Worm (Caenorhabditis elegans) whole organism, L4 larva: Measurements from ENCODE around the gene dpy-13.

Source experiments
- F26F4.8 ChIP-seq: fragments of 200-800 bp; sonication (Bioruptor generic); conservative IDR thresholded peaks from 2 replicates; pipeline ENCODE4 v1.3.6; 2022; ENCODE audit warnings: missing genetic modification characterization, missing compliant biosample characterization
- F49E8.2 ChIP-seq: sonication (generic microtip); optimal IDR thresholded peaks from 2 replicates; lab custom pipeline; 2016; ENCODE audit warnings: missing compliant biosample characterization, mild to moderate bottlenecking, missing genetic modification characterization, borderline replicate concordance
- R02D3.7 ChIP-seq: fragments of 150-350 bp; sonication (generic microtip); optimal IDR thresholded peaks from 3 replicates; lab custom pipeline; 2014; ENCODE audit warnings: missing biosample characterization, missing genetic modification characterization
- T26A8.4 ChIP-seq: fragments of 200-800 bp; sonication (Bioruptor generic); IDR thresholded peaks from 2 replicates; pipeline ENCODE4 v1.3.6; 2022; ENCODE audit warnings: missing genetic modification characterization, missing compliant biosample characterization
- Y48G9A.11 ChIP-seq: fragments of 200-800 bp; sonication (Bioruptor generic); IDR thresholded peaks from 2 replicates; pipeline ENCODE4 v1.3.6; 2022; ENCODE audit warnings: missing genetic modification reagents, missing genetic modification characterization, missing compliant biosample characterization
- Y5F2A.4 ChIP-seq: fragments of 200-800 bp; sonication (Bioruptor generic); optimal IDR thresholded peaks from 2 replicates; lab custom pipeline; 2018; ENCODE audit warnings: mild to moderate bottlenecking, missing genetic modification characterization, missing compliant biosample characterization
- ZK337.2 ChIP-seq: fragments of 200-800 bp; sonication (Bioruptor generic); IDR thresholded peaks from 2 replicates; pipeline ENCODE4 v1.3.6; 2022; ENCODE audit warnings: missing genetic modification reagents, missing genetic modification characterization, missing compliant biosample characterization
- aha-1 ChIP-seq: fragments of 150-350 bp; peaks from one replicate; lab custom pipeline; 2014; ENCODE audit warnings: missing biosample characterization, missing genetic modification characterization
- arid-1 ChIP-seq: fragments of 200-800 bp; sonication (Bioruptor generic); conservative IDR thresholded peaks from 2 replicates; pipeline ENCODE4 v1.3.6; 2022; ENCODE audit warnings: missing genetic modification reagents, missing genetic modification characterization, missing compliant biosample characterization
- ceh-20 ChIP-seq: fragments of 200-800 bp; sonication (Bioruptor generic); IDR thresholded peaks from 2 replicates; pipeline ENCODE4 v1.3.6; 2022; ENCODE audit warnings: missing genetic modification reagents, missing genetic modification characterization, missing compliant biosample characterization
- ceh-62 ChIP-seq: sonication (generic microtip); optimal IDR thresholded peaks from 2 replicates; lab custom pipeline; 2017; ENCODE audit warnings: missing biosample characterization, missing genetic modification characterization
- ceh-82 ChIP-seq: sonication (generic microtip); optimal IDR thresholded peaks from 2 replicates; lab custom pipeline; 2017; ENCODE audit warnings: missing biosample characterization, missing genetic modification characterization
- daf-16 ChIP-seq, 3 experiments: sonication (generic microtip); optimal IDR thresholded peaks; 2 replicates each; lab custom pipeline; 2016 to 2017; ENCODE audit warnings: missing genetic modification characterization in 3 of 3, missing genetic modification reagents in 3 of 3, mild to moderate bottlenecking in 2 of 3, missing compliant biosample characterization in 2 of 3, missing biosample characterization in 1 of 3, moderate library complexity in 1 of 3
- daf-19 ChIP-seq: fragments of 200-800 bp; sonication (Bioruptor generic); conservative IDR thresholded peaks from 2 replicates; pipeline ENCODE4 v1.3.6; 2022; ENCODE audit warnings: missing genetic modification characterization, missing compliant biosample characterization
- daf-8 ChIP-seq: fragments of 200-800 bp; sonication (Bioruptor generic); IDR thresholded peaks from 2 replicates; pipeline ENCODE4 v1.3.6; 2022; ENCODE audit warnings: missing genetic modification characterization, missing compliant biosample characterization
- dmd-6 ChIP-seq: fragments of 200-800 bp; sonication (Bioruptor generic); IDR thresholded peaks from 2 replicates; pipeline ENCODE4 v1.3.6; 2022; ENCODE audit warnings: missing genetic modification reagents, missing genetic modification characterization, missing compliant biosample characterization
- dmd-8 ChIP-seq: fragments of 200-800 bp; sonication (Bioruptor generic); IDR thresholded peaks from 2 replicates; pipeline ENCODE4 v1.3.6; 2022; ENCODE audit warnings: missing genetic modification characterization, missing compliant biosample characterization
- dpl-1 ChIP-seq: fragments of 150-350 bp; optimal IDR thresholded peaks from 2 replicates; lab custom pipeline; 2014; ENCODE audit warnings: missing biosample characterization, missing genetic modification reagents, missing genetic modification characterization
- dve-1 ChIP-seq: sonication (generic microtip); optimal IDR thresholded peaks from 2 replicates; lab custom pipeline; 2017; ENCODE audit warnings: antibody characterized with exemption, mild to moderate bottlenecking, missing genetic modification characterization, missing compliant biosample characterization; ENCODE audit not compliant: insufficient read depth
- egl-27 ChIP-seq: sonication (generic microtip); optimal IDR thresholded peaks from 3 replicates; lab custom pipeline; 2017; ENCODE audit warnings: missing biosample characterization, missing genetic modification reagents, missing genetic modification characterization
- fos-1 ChIP-seq: fragments of 150-350 bp; optimal IDR thresholded peaks from 2 replicates; lab custom pipeline; 2014; ENCODE audit warnings: missing biosample characterization, missing genetic modification characterization
- hlh-11 ChIP-seq: fragments of 200-800 bp; sonication (Bioruptor generic); optimal IDR thresholded peaks from 2 replicates; lab custom pipeline; 2018; ENCODE audit warnings: mild to moderate bottlenecking, missing genetic modification characterization, missing compliant biosample characterization
- hlh-30 ChIP-seq: sonication (generic microtip); optimal IDR thresholded peaks from 2 replicates; lab custom pipeline; 2017; ENCODE audit warnings: antibody characterized with exemption, mild to moderate bottlenecking, missing genetic modification characterization, missing compliant biosample characterization; ENCODE audit not compliant: insufficient read depth
- lin-1 ChIP-seq: fragments of 200-800 bp; sonication (Bioruptor generic); IDR thresholded peaks from 2 replicates; pipeline ENCODE4 v1.3.6; 2022; ENCODE audit warnings: missing genetic modification reagents, missing genetic modification characterization, missing compliant biosample characterization
- lin-13 ChIP-seq: fragments of 150-350 bp; optimal IDR thresholded peaks from 2 replicates; lab custom pipeline; 2014; ENCODE audit warnings: missing biosample characterization, missing genetic modification reagents, missing genetic modification characterization
- lsy-2 ChIP-seq, 2 experiments: fragments of 150-350 bp in 1 of 2; sonication (generic microtip) in 1 of 2; optimal IDR thresholded peaks; 2 replicates each; lab custom pipeline; 2014 to 2017; ENCODE audit warnings: missing biosample characterization in 2 of 2, missing genetic modification characterization in 2 of 2
- mxl-2 ChIP-seq: fragments of 200-800 bp; sonication (Bioruptor generic); conservative IDR thresholded peaks from 2 replicates; pipeline ENCODE4 v1.3.6; 2022; ENCODE audit warnings: missing genetic modification reagents, missing genetic modification characterization, missing compliant biosample characterization
- nhr-237 ChIP-seq: sonication (generic microtip); optimal IDR thresholded peaks from 2 replicates; lab custom pipeline; 2017; ENCODE audit warnings: missing biosample characterization, missing genetic modification characterization
- nhr-28 ChIP-seq: fragments of 150-350 bp; optimal IDR thresholded peaks from 2 replicates; lab custom pipeline; 2014; ENCODE audit warnings: missing biosample characterization, missing genetic modification characterization
- nhr-76 ChIP-seq: fragments of 150-350 bp; optimal IDR thresholded peaks from 2 replicates; lab custom pipeline; 2014; ENCODE audit warnings: missing biosample characterization, missing genetic modification characterization
- nhr-77 ChIP-seq: fragments of 150-350 bp; optimal IDR thresholded peaks from 2 replicates; lab custom pipeline; 2014; ENCODE audit warnings: missing biosample characterization, missing genetic modification characterization
- pha-4 ChIP-seq, 2 experiments: fragments of 150-350 bp in 1 of 2; fragments of 200-800 bp in 1 of 2; sonication (Bioruptor generic) in 1 of 2; IDR thresholded peaks in 1 of 2; optimal IDR thresholded peaks in 1 of 2; 2 replicates each; pipeline versions ENCODE4 v1.3.6 to Lab custom; 2014 to 2022; ENCODE audit warnings: missing genetic modification characterization in 2 of 2, missing genetic modification reagents in 2 of 2, missing biosample characterization in 1 of 2, missing compliant biosample characterization in 1 of 2
- pqm-1 ChIP-seq: sonication (generic microtip); optimal IDR thresholded peaks from 2 replicates; lab custom pipeline; 2017; ENCODE audit warnings: missing biosample characterization, missing genetic modification characterization
- set-16 ChIP-seq: fragments of 200-800 bp; sonication (Bioruptor generic); IDR thresholded peaks from 2 replicates; pipeline ENCODE4 v1.3.6; 2022; ENCODE audit warnings: missing genetic modification reagents, missing genetic modification characterization, missing compliant biosample characterization
- snpc-1.2 ChIP-seq: fragments of 200-800 bp; sonication (Bioruptor generic); IDR thresholded peaks from 2 replicates; pipeline ENCODE4 v1.3.6; 2022; ENCODE audit warnings: missing genetic modification reagents, missing genetic modification characterization, missing compliant biosample characterization
- spr-1 ChIP-seq: sonication (generic microtip); optimal IDR thresholded peaks from 2 replicates; lab custom pipeline; 2016; ENCODE audit warnings: mild to moderate bottlenecking, missing genetic modification characterization, missing compliant biosample characterization
- tra-1 ChIP-seq: fragments of 200-800 bp; sonication (Bioruptor generic); IDR thresholded peaks from 2 replicates; pipeline ENCODE4 v1.3.6; 2022; ENCODE audit warnings: missing genetic modification reagents, missing genetic modification characterization, missing compliant biosample characterization
- unc-62 ChIP-seq, 3 experiments: fragments of 150-350 bp in 1 of 3; sonication (generic microtip); optimal IDR thresholded peaks in 2 of 3; peaks in 1 of 3; 1 replicate in 1 of 3; 2 replicates in 2 of 3; lab custom pipeline; 2014 to 2017; ENCODE audit warnings: missing biosample characterization in 3 of 3, missing genetic modification characterization in 3 of 3, missing genetic modification reagents in 3 of 3, missing genotype in 1 of 3
- zfp-3 ChIP-seq: fragments of 200-800 bp; sonication (Bioruptor generic); conservative IDR thresholded peaks from 2 replicates; pipeline ENCODE4 v1.3.6; 2022; ENCODE audit warnings: missing genetic modification reagents, missing genetic modification characterization, missing compliant biosample characterization
- zip-2 ChIP-seq: fragments of 150-350 bp; optimal IDR thresholded peaks from 2 replicates; lab custom pipeline; 2014; ENCODE audit warnings: missing biosample characterization, missing genetic modification characterization
- ztf-7 ChIP-seq: fragments of 150-350 bp; optimal IDR thresholded peaks from 2 replicates; lab custom pipeline; 2014; ENCODE audit warnings: missing biosample characterization, missing genetic modification characterization

The dpy-13 gene

ce11 chrIV:4277694-4278093 lies 42.3 kb downstream of the dpy-13 start, which contains the start of gene nhr-78 (continued):
- TF ChIP-seq daf-19 (GFP tag; lab: Robert Waterston, UW) (no peak), Y48G9A.11 (GFP tag; lab: Robert Waterston, UW) (no peak)

ce11 chrIV:4284020-4284419 lies 48.6 kb downstream of the dpy-13 start, which contains the start of gene F15E6.6:
F15E6.6 (minus strand) TSS chrIV:4284120.
- TF ChIP-seq daf-16 (GFP tag; optimal IDR thresholded peaks at IDR 0.05; lab: Kevin White, UChicago) (no peak), daf-16 (tag; optimal IDR thresholded peaks at IDR 0.05; lab: Kevin White, UChicago) (peak; percentile 20), lin-1 (GFP tag; lab: Robert Waterston, UW) (no peak), unc-62 (GFP tag; optimal IDR thresholded peaks at IDR 0.05 in 1 of 2; lab: Kevin White, UChicago) (no peak), unc-62 (tag; optimal IDR thresholded peaks at IDR 0.05; lab: Kevin White, UChicago) (no peak), zip-2 (no peak), set-16 (GFP tag; lab: Robert Waterston, UW) (no peak), fos-1 (no peak), ceh-82 (tag; lab: Kevin White, UChicago) (no peak), dpl-1 (no peak)

ce11 chrIV:4284989-4285388 lies 49.6 kb downstream of the dpy-13 start:
- TF ChIP-seq lin-13 (GFP tag; lab: Kevin White, UChicago) (no peak), ceh-82 (tag; lab: Kevin White, UChicago) (no peak), tra-1 (GFP tag; lab: Robert Waterston, UW) (no peak), daf-8 (no peak), R02D3.7 (tag; lab: Kevin White, UChicago) (no peak), pha-4 (GFP tag; IDR thresholded peaks at IDR 0.05; lab: Robert Waterston, UW) (no peak), pha-4 (tag; optimal IDR thresholded peaks at IDR 0.05; lab: Kevin White, UChicago) (no peak), arid-1 (GFP tag; lab: Robert Waterston, UW) (no peak), nhr-77 (tag; lab: Kevin White, UChicago) (peak; percentile 8), nhr-76 (tag; lab: Kevin White, UChicago) (no peak), fos-1 (no peak), ceh-62 (tag; lab: Kevin White, UChicago) (no peak), egl-27 (tag; lab: Kevin White, UChicago) (no peak), hlh-11 (no peak), dmd-8 (GFP tag; lab: Robert Waterston, UW) (no peak), ztf-7 (tag; lab: Kevin White, UChicago) (no peak), aha-1 (tag; lab: Kevin White, UChicago) (no peak), dmd-6 (GFP tag; lab: Robert Waterston, UW) (peak; percentile 45; the same call in 1 of the 2 replicates), ZK337.2 (GFP tag; lab: Robert Waterston, UW) (no peak), T26A8.4 (GFP tag; lab: Robert Waterston, UW) (no peak), daf-16 (GFP tag; optimal IDR thresholded peaks at IDR 0.05; lab: Kevin White, UChicago) (no peak), daf-16 (tag; optimal IDR thresholded peaks at IDR 0.05; lab: Kevin White, UChicago) (peak; percentile 61), mxl-2 (GFP tag; lab: Robert Waterston, UW) (no peak), lsy-2 (tag; optimal IDR thresholded peaks at IDR 0.05; lab: Kevin White, UChicago) (no peak), nhr-237 (tag; lab: Kevin White, UChicago) (no peak), hlh-30 (tag; lab: Kevin White, UChicago) (no peak), dve-1 (tag; lab: Kevin White, UChicago) (no peak), nhr-28 (tag; lab: Kevin White, UChicago) (peak; percentile 58), ceh-20 (GFP tag; lab: Robert Waterston, UW) (no peak), F49E8.2 (tag; lab: Kevin White, UChicago) (no peak), pqm-1 (tag; lab: Kevin White, UChicago) (peak; percentile 56), zfp-3 (GFP tag; lab: Robert Waterston, UW) (no peak), F26F4.8 (GFP tag; lab: Robert Waterston, UW) (no peak), Y5F2A.4 (GFP tag; lab: Kevin White, UChicago) (no peak), spr-1 (tag; lab: Kevin White, UChicago) (no peak), snpc-1.2 (GFP tag; lab: Robert Waterston, UW) (no peak)
